Worm (Caenorhabditis elegans) whole organism, young adult: ENCODE data around the gene C28G1.10.

ENCODE experiments used
- D2030.7 ChIP-seq: fragments of 200-800 bp; sonication (Bioruptor generic); IDR thresholded peaks from 2 replicates; pipeline ENCODE4 v1.3.6; 2022; ENCODE audit warnings: missing genetic modification reagents, missing genetic modification characterization, missing compliant biosample characterization
- F10E7.11 ChIP-seq: sonication (generic microtip); optimal IDR thresholded peaks from 2 replicates; lab custom pipeline; 2017; ENCODE audit warnings: mild to moderate bottlenecking, missing genetic modification characterization, moderate library complexity, missing compliant biosample characterization
- F52B5.7 ChIP-seq: sonication (generic microtip); optimal IDR thresholded peaks from 2 replicates; lab custom pipeline; 2016; ENCODE audit warnings: mild to moderate bottlenecking, missing genetic modification characterization, missing compliant biosample characterization
- F55B11.4 ChIP-seq: sonication (generic microtip); optimal IDR thresholded peaks from 2 replicates; lab custom pipeline; 2016; ENCODE audit warnings: missing compliant biosample characterization, missing genetic modification characterization, borderline replicate concordance; ENCODE audit not compliant: insufficient read depth
- F57A8.1 ChIP-seq: fragments of 200-800 bp; sonication (Bioruptor generic); optimal IDR thresholded peaks from 2 replicates; lab custom pipeline; 2018; ENCODE audit warnings: mild to moderate bottlenecking, missing genetic modification characterization, moderate library complexity, missing compliant biosample characterization
- K11D2.4 ChIP-seq: fragments of 200-800 bp; sonication (Bioruptor generic); IDR thresholded peaks from 2 replicates; pipeline ENCODE4 v1.3.6; 2022; ENCODE audit warnings: missing genetic modification reagents, missing genetic modification characterization, missing compliant biosample characterization
- T26A5.8 ChIP-seq: sonication (generic microtip); optimal IDR thresholded peaks from 2 replicates; lab custom pipeline; 2016; ENCODE audit warnings: missing genetic modification characterization, missing compliant biosample characterization
- Y56A3A.18 ChIP-seq: fragments of 200-800 bp; sonication (Bioruptor generic); IDR thresholded peaks from 2 replicates; pipeline ENCODE4 v1.3.6; 2022; ENCODE audit warnings: missing genetic modification reagents, missing genetic modification characterization, missing compliant biosample characterization
- Y79H2A.3 ChIP-seq: fragments of 200-800 bp; sonication (Bioruptor generic); conservative IDR thresholded peaks from 2 replicates; pipeline ENCODE4 v1.3.6; 2022; ENCODE audit warnings: missing genetic modification reagents, missing genetic modification characterization, missing compliant biosample characterization
- ama-1 ChIP-seq, 3 experiments: fragments of 150-350 bp in 1 of 3; sonication (generic microtip) in 2 of 3; optimal IDR thresholded peaks; 2 replicates each; lab custom pipeline; 2014 to 2018; ENCODE audit warnings: missing biosample characterization in 2 of 3, missing genetic modification characterization in 2 of 3, missing genetic modification reagents in 2 of 3
- aptf-2 ChIP-seq: fragments of 200-800 bp; sonication (Bioruptor generic); conservative IDR thresholded peaks from 2 replicates; pipeline ENCODE4 v1.3.6; 2022; ENCODE audit warnings: missing genetic modification reagents, missing genetic modification characterization, missing compliant biosample characterization
- atf-7 ChIP-seq: sonication (generic microtip); optimal IDR thresholded peaks from 2 replicates; lab custom pipeline; 2017; ENCODE audit warnings: mild to moderate bottlenecking, missing genetic modification characterization, missing compliant biosample characterization
- attf-3 ChIP-seq: fragments of 200-800 bp; sonication (Bioruptor generic); conservative IDR thresholded peaks from 2 replicates; pipeline ENCODE4 v1.3.6; 2022; ENCODE audit warnings: missing genetic modification reagents, missing genetic modification characterization, missing compliant biosample characterization
- attf-6 ChIP-seq: fragments of 200-800 bp; sonication (Bioruptor generic); IDR thresholded peaks from 2 replicates; pipeline ENCODE4 v1.3.6; 2022; ENCODE audit warnings: missing genetic modification reagents, missing genetic modification characterization, missing compliant biosample characterization
- cebp-1 ChIP-seq, 2 experiments: fragments of 200-800 bp in 1 of 2; sonication (Bioruptor generic) in 1 of 2; sonication (generic microtip) in 1 of 2; IDR thresholded peaks in 1 of 2; optimal IDR thresholded peaks in 1 of 2; 2 replicates each; pipeline versions ENCODE4 v1.3.6 to Lab custom; 2017 to 2022; ENCODE audit warnings: missing compliant biosample characterization in 2 of 2, missing genetic modification characterization in 2 of 2, mild to moderate bottlenecking in 1 of 2, missing genetic modification reagents in 1 of 2, moderate library complexity in 1 of 2
- ceh-27 ChIP-seq: fragments of 200-800 bp; sonication (Bioruptor generic); optimal IDR thresholded peaks from 2 replicates; lab custom pipeline; 2018; ENCODE audit warnings: mild to moderate bottlenecking, missing genetic modification characterization, moderate library complexity, missing compliant biosample characterization
- ceh-58 ChIP-seq: fragments of 200-800 bp; sonication (Bioruptor generic); IDR thresholded peaks from 2 replicates; pipeline ENCODE4 v1.3.6; 2022; ENCODE audit warnings: missing genetic modification characterization, missing compliant biosample characterization
- chd-7 ChIP-seq: sonication (generic microtip); optimal IDR thresholded peaks from 2 replicates; lab custom pipeline; 2016; ENCODE audit warnings: mild to moderate bottlenecking, missing genetic modification characterization, moderate library complexity, missing compliant biosample characterization
- dox-1 ChIP-seq: fragments of 200-800 bp; sonication (Bioruptor generic); IDR thresholded peaks from 2 replicates; pipeline ENCODE4 v1.3.6; 2022; ENCODE audit warnings: missing genetic modification reagents, missing genetic modification characterization, missing compliant biosample characterization
- dpl-1 ChIP-seq: fragments of 150-350 bp; optimal IDR thresholded peaks from 2 replicates; lab custom pipeline; 2014; ENCODE audit warnings: missing biosample characterization, missing genetic modification reagents, missing genetic modification characterization
- efl-1 ChIP-seq: fragments of 150-350 bp; optimal IDR thresholded peaks from 2 replicates; lab custom pipeline; 2014; ENCODE audit warnings: missing biosample characterization, missing genetic modification reagents, missing genetic modification characterization
- egl-44 ChIP-seq: fragments of 200-800 bp; sonication (Bioruptor generic); IDR thresholded peaks from 2 replicates; pipeline ENCODE4 v1.3.6; 2022; ENCODE audit warnings: missing genetic modification reagents, missing genetic modification characterization, missing compliant biosample characterization
- ekl-4 ChIP-seq: fragments of 200-800 bp; sonication (Bioruptor generic); IDR thresholded peaks from 2 replicates; pipeline ENCODE4 v1.3.6; 2022; ENCODE audit warnings: missing genetic modification reagents, missing genetic modification characterization, missing compliant biosample characterization
- gei-17 ChIP-seq: fragments of 200-800 bp; sonication (Bioruptor generic); optimal IDR thresholded peaks from 2 replicates; lab custom pipeline; 2018; ENCODE audit warnings: mild to moderate bottlenecking, missing genetic modification characterization, missing compliant biosample characterization
- hmg-1.2 ChIP-seq: fragments of 200-800 bp; sonication (Bioruptor generic); IDR thresholded peaks from 2 replicates; pipeline ENCODE4 v1.3.6; 2022; ENCODE audit warnings: missing genetic modification reagents, missing genetic modification characterization, missing compliant biosample characterization
- hrde-1 ChIP-seq: sonication (generic microtip); optimal IDR thresholded peaks from 2 replicates; lab custom pipeline; 2016; ENCODE audit warnings: missing genetic modification characterization, mild to moderate bottlenecking, missing compliant biosample characterization, moderate library complexity, missing genotype, missing genetic modification reagents, borderline replicate concordance
- lin-26 ChIP-seq: fragments of 200-800 bp; sonication (Bioruptor generic); IDR thresholded peaks from 2 replicates; pipeline ENCODE4 v1.3.6; 2022; ENCODE audit warnings: missing genetic modification reagents, missing genetic modification characterization, missing compliant biosample characterization
- lin-35 ChIP-seq, 3 experiments: fragments of 150-350 bp in 2 of 3; sonication (generic microtip) in 1 of 3; optimal IDR thresholded peaks; 2 replicates each; lab custom pipeline; 2014 to 2018; ENCODE audit warnings: missing biosample characterization in 3 of 3, missing genetic modification characterization in 3 of 3, missing genetic modification reagents in 3 of 3
- lsy-27 ChIP-seq: sonication (generic microtip); optimal IDR thresholded peaks from 2 replicates; lab custom pipeline; 2017; ENCODE audit warnings: missing genetic modification characterization, mild to moderate bottlenecking, missing compliant biosample characterization, antibody characterized with exemption, missing genotype, borderline replicate concordance; ENCODE audit not compliant: insufficient read depth
- madf-10 ChIP-seq: sonication (generic microtip); optimal IDR thresholded peaks from 2 replicates; lab custom pipeline; 2016; ENCODE audit warnings: mild to moderate bottlenecking, missing genetic modification characterization, missing compliant biosample characterization
- madf-3 ChIP-seq: fragments of 200-800 bp; sonication (Bioruptor generic); IDR thresholded peaks from 2 replicates; pipeline ENCODE4 v1.3.6; 2022; ENCODE audit warnings: missing genetic modification reagents, missing genetic modification characterization, missing compliant biosample characterization
- mcd-1 ChIP-seq: fragments of 200-800 bp; sonication (Bioruptor generic); IDR thresholded peaks from 2 replicates; pipeline ENCODE4 v1.3.6; 2022; ENCODE audit warnings: missing genetic modification reagents, missing genetic modification characterization, missing compliant biosample characterization
- nfyb-1 ChIP-seq: fragments of 200-800 bp; sonication (Bioruptor generic); IDR thresholded peaks from 2 replicates; pipeline ENCODE4 v1.3.6; 2022; ENCODE audit warnings: missing genetic modification reagents, missing genetic modification characterization, missing compliant biosample characterization
- nhr-80 ChIP-seq: sonication (generic microtip); optimal IDR thresholded peaks from 2 replicates; lab custom pipeline; 2016; ENCODE audit warnings: missing genetic modification characterization, missing compliant biosample characterization
- pbrm-1 ChIP-seq: fragments of 200-800 bp; sonication (Bioruptor generic); IDR thresholded peaks from 2 replicates; pipeline ENCODE4 v1.3.6; 2022; ENCODE audit warnings: missing genetic modification reagents, missing genetic modification characterization, missing compliant biosample characterization
- sdz-38 ChIP-seq: sonication (generic microtip); optimal IDR thresholded peaks from 2 replicates; lab custom pipeline; 2016; ENCODE audit warnings: missing genotype, missing genetic modification characterization, missing compliant biosample characterization
- sea-2 ChIP-seq: fragments of 200-800 bp; sonication (Bioruptor generic); IDR thresholded peaks from 2 replicates; pipeline ENCODE4 v1.3.6; 2022; ENCODE audit warnings: missing genetic modification characterization, missing compliant biosample characterization
- somi-1 ChIP-seq: fragments of 200-800 bp; sonication (Bioruptor generic); optimal IDR thresholded peaks from 2 replicates; lab custom pipeline; 2018; ENCODE audit warnings: mild to moderate bottlenecking, missing genetic modification characterization, missing compliant biosample characterization
- tbx-9 ChIP-seq: sonication (generic microtip); optimal IDR thresholded peaks from 2 replicates; lab custom pipeline; 2016; ENCODE audit warnings: borderline replicate concordance, missing genetic modification characterization, inconsistent platforms, missing compliant biosample characterization

The C28G1.10 gene

DNA sequence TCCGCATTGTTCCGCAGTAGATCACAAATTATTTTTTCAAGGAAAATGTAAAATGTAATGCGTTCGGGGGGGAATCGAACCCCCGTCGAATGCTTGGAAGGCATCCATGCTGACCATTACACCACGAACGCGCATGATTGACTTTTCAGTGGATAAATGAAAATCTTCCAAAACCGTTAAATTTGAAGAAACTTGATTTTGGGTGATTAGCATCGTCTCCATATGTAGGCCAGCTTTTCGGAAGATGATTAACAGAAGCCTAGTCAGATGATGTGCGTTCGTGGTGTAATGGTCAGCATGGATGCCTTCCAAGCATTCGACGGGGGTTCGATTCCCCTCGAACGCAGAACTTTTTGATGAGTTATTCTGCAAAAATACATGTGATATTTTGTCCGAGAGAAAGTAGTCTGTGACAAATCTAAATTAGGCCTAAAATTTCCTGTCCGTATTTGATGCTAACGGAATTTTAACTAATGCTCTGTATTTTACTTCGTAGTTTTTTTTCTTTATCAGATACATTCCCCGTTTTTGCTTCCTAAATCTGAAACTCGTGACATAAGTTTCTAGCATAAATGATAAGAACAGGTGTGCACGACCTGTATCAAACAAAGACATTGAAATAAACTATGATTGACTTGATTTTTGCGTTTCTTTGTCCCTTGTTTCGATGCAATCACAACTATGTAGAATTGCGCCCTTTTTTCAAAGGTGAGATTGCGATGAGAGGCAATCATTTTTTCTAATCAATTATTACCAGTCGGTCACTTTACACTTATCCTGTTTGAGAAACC is at the start of gene C28G1.10 (continued):
- no peak for TF ChIP-seq F55B11.4 (tag; lab: Kevin White, UChicago)
- TF ChIP-seq gei-17 (GFP tag; lab: Kevin White, UChicago): no peak
- peak; percentile 29 for TF ChIP-seq hrde-1 (tag; lab: Kevin White, UChicago)
- TF ChIP-seq dpl-1 (GFP tag; lab: Kevin White, UChicago): no peak
- TF ChIP-seq Y56A3A.18 (GFP tag; lab: Robert Waterston, UW): peak; percentile 40
- TF ChIP-seq attf-3: no peak
- peak; percentile 61 for TF ChIP-seq nhr-80 (tag; lab: Kevin White, UChicago)
- TF ChIP-seq D2030.7 (GFP tag; lab: Robert Waterston, UW): peak; percentile 75
- TF ChIP-seq egl-44: peak; percentile 62; the same call in 1 of the 2 replicates
- TF ChIP-seq aptf-2 (GFP tag; lab: Robert Waterston, UW): 0 out of 2 replicates have a peak, but pooled peaks have one; percentile 15
- TF ChIP-seq lin-26 (GFP tag; lab: Robert Waterston, UW): peak; percentile 89
- peak; percentile 6 for TF ChIP-seq somi-1 (GFP tag; lab: Kevin White, UChicago)
- peak; percentile 63 for TF ChIP-seq hmg-1.2 (GFP tag; lab: Robert Waterston, UW)
- peak; percentile 15; the same call in 1 of the 2 replicates for TF ChIP-seq cebp-1 (GFP tag; IDR thresholded peaks at IDR 0.05; lab: Robert Waterston, UW)
- no peak for TF ChIP-seq cebp-1 (tag; optimal IDR thresholded peaks at IDR 0.05; lab: Kevin White, UChicago)

- no peak for TF ChIP-seq ama-1 (optimal IDR thresholded peaks at IDR 0.05; lab: Kevin White, UChicago)
- TF ChIP-seq ama-1 (GFP tag; optimal IDR thresholded peaks at IDR 0.05; lab: Kevin White, UChicago): no peak
- no peak for TF ChIP-seq madf-10 (tag; lab: Kevin White, UChicago)
- no peak for TF ChIP-seq F57A8.1 (GFP tag; lab: Kevin White, UChicago)
- no peak for TF ChIP-seq Y79H2A.3 (GFP tag; lab: Robert Waterston, UW)
- TF ChIP-seq, all 124 proteins: peak for 0
Observed at ce11 chrX:8797653-8798052, 49.3 kb upstream of the C28G1.10 start.

DNA sequence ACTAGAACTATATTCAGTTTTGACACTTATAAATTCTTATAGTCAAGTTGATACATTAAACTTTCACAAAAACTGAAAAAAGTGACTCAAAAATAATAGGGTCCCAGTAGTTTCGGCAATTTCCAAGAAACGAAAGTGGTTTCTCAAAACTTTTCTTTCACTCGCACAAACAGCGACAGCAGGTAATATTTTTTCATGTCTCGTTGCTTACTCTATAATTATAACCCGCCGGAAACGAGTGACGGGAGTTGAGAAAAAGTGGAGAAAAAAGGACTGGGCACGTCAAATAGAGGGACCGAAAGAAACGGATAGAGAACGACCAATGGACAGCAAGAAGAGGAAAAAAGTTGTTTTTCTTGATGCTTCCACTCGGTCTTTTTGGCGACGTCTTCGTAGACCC is 47.0 kb upstream of the C28G1.10 start:
- TF ChIP-seq sea-2 (GFP tag; lab: Robert Waterston, UW): no peak
- TF ChIP-seq attf-6: no peak
- TF ChIP-seq atf-7: no peak
- TF ChIP-seq F10E7.11 (tag; lab: Kevin White, UChicago): no peak
- TF ChIP-seq, all 124 proteins: peak for 0

ce11 chrX:8800355-8800754 is 46.6 kb upstream of the C28G1.10 start:
- TF ChIP-seq ceh-58 (no peak), efl-1 (GFP tag; lab: Kevin White, UChicago) (no peak), aptf-2 (GFP tag; lab: Robert Waterston, UW) (no peak), sdz-38 (tag; lab: Kevin White, UChicago) (no peak), tbx-9 (tag; lab: Kevin White, UChicago) (no peak), hmg-1.2 (GFP tag; lab: Robert Waterston, UW) (no peak), lin-26 (GFP tag; lab: Robert Waterston, UW) (no peak), ekl-4 (GFP tag; lab: Robert Waterston, UW) (no peak), T26A5.8 (tag; lab: Kevin White, UChicago) (no peak)

ce11 chrX:8800983-8801382 is 45.9 kb upstream of the C28G1.10 start:
- TF ChIP-seq madf-3 (GFP tag; lab: Robert Waterston, UW) (0 out of 2 replicates have a peak, but pooled peaks have one; percentile 66), lsy-27 (no peak), ceh-27 (peak; percentile 18), dox-1 (GFP tag; lab: Robert Waterston, UW) (0 out of 2 replicates have a peak, but pooled peaks have one; percentile 9), nfyb-1 (GFP tag; lab: Robert Waterston, UW) (0 out of 2 replicates have a peak, but pooled peaks have one; percentile 21), chd-7 (tag; lab: Kevin White, UChicago) (peak; percentile 68), mcd-1 (GFP tag; lab: Robert Waterston, UW) (0 out of 2 replicates have a peak, but pooled peaks have one; percentile 22), F52B5.7 (peak; percentile 24), pbrm-1 (GFP tag; lab: Robert Waterston, UW) (0 out of 2 replicates have a peak, but pooled peaks have one; percentile 7), lin-35 (GFP tag; optimal IDR thresholded peaks at IDR 0.05; lab: Kevin White, UChicago) (no peak), K11D2.4 (GFP tag; lab: Robert Waterston, UW) (0 out of 2 replicates have a peak, but pooled peaks have one; percentile 17)
